Worm (Caenorhabditis elegans): ENCODE measurements around the gene gst-16.

Gene gst-16

DNA sequence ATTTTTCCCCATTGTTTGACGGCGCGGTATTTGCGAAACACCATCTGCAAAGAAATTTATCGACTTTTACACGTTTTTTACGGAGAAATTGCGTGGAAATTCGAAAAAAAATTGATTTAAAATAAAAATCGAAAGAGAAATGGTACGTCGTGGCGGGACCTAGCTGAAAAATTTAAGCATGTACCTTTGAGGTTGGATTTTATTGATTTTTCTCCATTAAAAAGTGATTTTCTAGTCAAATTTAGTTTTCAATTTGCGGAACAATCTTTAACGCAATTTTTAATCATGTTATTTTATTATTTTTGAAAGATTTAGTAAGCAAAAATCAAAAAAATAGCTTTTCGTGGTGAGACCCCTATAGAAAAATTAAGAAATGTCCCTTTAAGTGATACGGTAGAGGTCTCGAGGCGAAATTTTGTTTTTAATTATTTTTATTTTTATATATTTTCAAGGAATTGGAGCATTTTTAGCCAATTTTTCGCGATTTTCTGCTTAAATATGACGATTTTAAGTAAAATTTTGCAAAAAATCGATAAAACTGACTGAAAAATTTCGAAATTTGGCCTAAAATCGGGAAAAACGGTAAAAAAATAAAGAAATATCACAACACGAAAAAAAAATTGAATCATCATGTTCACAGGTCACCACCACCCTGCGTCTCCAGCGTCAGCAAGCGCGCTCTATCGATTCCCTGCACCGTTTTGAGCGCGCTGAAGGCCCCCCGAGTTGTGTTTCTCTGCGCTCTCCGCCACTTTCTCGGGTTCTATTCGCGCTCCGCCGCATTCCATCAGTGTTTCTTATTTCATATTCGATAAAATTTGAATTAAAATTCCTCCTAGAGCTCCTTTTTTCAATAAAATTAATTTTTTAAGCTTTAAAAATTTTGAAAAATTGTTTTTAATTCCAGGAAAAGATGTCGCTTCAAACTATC, 49.0 kb downstream of the gst-16 start, which contains the start of the genes mrpl-37 and lin-38:
Gene mrpl-37, minus strand, starts transcription at position 51 of the 931 bp plus-strand sequence.
Gene lin-38, plus strand, starts transcription at position 908 of the 931 bp plus-strand sequence.
- no peak for TF ChIP-seq sox-4 (tag; optimal IDR thresholded peaks at IDR 0.05)
- no peak for TF ChIP-seq Y116A8C.19 (tag; optimal IDR thresholded peaks at IDR 0.05; ENCODE audit: borderline replicate concordance)
- no peak for TF ChIP-seq nhr-76 (tag; optimal IDR thresholded peaks at IDR 0.05)
- no peak for TF ChIP-seq zag-1 (tag; optimal IDR thresholded peaks at IDR 0.05)
- peak in 1 of 2 experiments; percentile 49 for TF ChIP-seq mdl-1 (tag; optimal IDR thresholded peaks at IDR 0.05)
- peak; percentile 41 for TF ChIP-seq nhr-85 (tag)
- TF ChIP-seq fkh-8 (tag; optimal IDR thresholded peaks at IDR 0.05): peak; percentile 75
- TF ChIP-seq nhr-19 (GFP tag; conservative IDR thresholded peaks at IDR 0.05): peak; percentile 53
- TF ChIP-seq elt-3 (tag; optimal IDR thresholded peaks at IDR 0.05): peak in 1 of 6 experiments; percentile 27
- TF ChIP-seq tbx-2 (tag; optimal IDR thresholded peaks at IDR 0.05): peak; percentile 54
- TF ChIP-seq C16A3.4 (tag; optimal IDR thresholded peaks at IDR 0.05): peak; percentile 78
- TF ChIP-seq tlp-1 (tag; optimal IDR thresholded peaks at IDR 0.05): no peak
- no peak for TF ChIP-seq swsn-7 (tag; optimal IDR thresholded peaks at IDR 0.05)
- TF ChIP-seq rnt-1 (tag; optimal IDR thresholded peaks at IDR 0.05): no peak
- TF ChIP-seq jun-1 (tag; optimal IDR thresholded peaks at IDR 0.05): peak; percentile 28
- no peak for TF ChIP-seq hpl-2 (GFP tag; optimal IDR thresholded peaks at IDR 0.05)
- TF ChIP-seq lsy-2 (tag; optimal IDR thresholded peaks at IDR 0.05): peak; percentile 60 to 85
- TF ChIP-seq ces-1 (GFP tag; optimal IDR thresholded peaks at IDR 0.05): no peak
- TF ChIP-seq F16B12.6 (tag; optimal IDR thresholded peaks at IDR 0.05): peak; percentile 63
- no peak for TF ChIP-seq nhr-237 (tag; optimal IDR thresholded peaks at IDR 0.05)
- TF ChIP-seq skn-1 (tag; optimal IDR thresholded peaks at IDR 0.05): peak; percentile 84
- no peak for TF ChIP-seq zip-4 (GFP tag; optimal IDR thresholded peaks at IDR 0.05)
- TF ChIP-seq alr-1 (tag; optimal IDR thresholded peaks at IDR 0.05; ENCODE audit: borderline replicate concordance): no peak
- no peak for TF ChIP-seq lir-3 (tag; optimal IDR thresholded peaks at IDR 0.05; ENCODE audit: poor library complexity)
- peak; percentile 75 to 87 for TF ChIP-seq efl-1 (optimal IDR thresholded peaks at IDR 0.05)
- peak; percentile 75 to 95 for TF ChIP-seq efl-1 (GFP tag; optimal IDR thresholded peaks at IDR 0.05 in 1 of 2)
- no peak for TF ChIP-seq efl-3 (GFP tag; optimal IDR thresholded peaks at IDR 0.05)
- TF ChIP-seq ceh-88 (GFP tag; IDR thresholded peaks at IDR 0.05): peak; percentile 38; the same call in 1 of the 2 replicates
- TF ChIP-seq ztf-4 (tag; optimal IDR thresholded peaks at IDR 0.05): no peak
- no peak for TF ChIP-seq unc-86 (tag; optimal IDR thresholded peaks at IDR 0.05)
- no peak for TF ChIP-seq grh-1 (GFP tag; IDR thresholded peaks at IDR 0.05)
- no peak for TF ChIP-seq sup-37 (GFP tag; optimal IDR thresholded peaks at IDR 0.05)
- TF ChIP-seq egl-13 (tag; optimal IDR thresholded peaks at IDR 0.05): peak; percentile 35
- TF ChIP-seq nhr-12 (tag; optimal IDR thresholded peaks at IDR 0.05): no peak
- peak; percentile 80 to 83 for TF ChIP-seq lin-35 (GFP tag; optimal IDR thresholded peaks at IDR 0.05)
- TF ChIP-seq fos-1 (tag; optimal IDR thresholded peaks at IDR 0.05): no peak
- TF ChIP-seq irx-1 (tag; optimal IDR thresholded peaks at IDR 0.05): no peak
- no peak for TF ChIP-seq ceh-8 (GFP tag; optimal IDR thresholded peaks at IDR 0.05)
- no peak for TF ChIP-seq ztf-11 (tag; optimal IDR thresholded peaks at IDR 0.05)
- no peak for TF ChIP-seq aha-1 (tag; optimal IDR thresholded peaks at IDR 0.05)
- no peak for TF ChIP-seq ama-1 (optimal IDR thresholded peaks at IDR 0.05)
- TF ChIP-seq ceh-90 (tag; optimal IDR thresholded peaks at IDR 0.05): no peak
- TF ChIP-seq mef-2 (tag; optimal IDR thresholded peaks at IDR 0.05): no peak
- TF ChIP-seq hlh-17 (GFP tag; optimal IDR thresholded peaks at IDR 0.05; ENCODE audit: borderline replicate concordance): no peak
- no peak; the same call in 1 of the 2 replicates for TF ChIP-seq unc-98 (GFP tag; IDR thresholded peaks at IDR 0.05)
- TF ChIP-seq dpl-1 (GFP tag; optimal IDR thresholded peaks at IDR 0.05): peak; percentile 58 to 77 (median 69)
- TF ChIP-seq nhr-11 (tag; optimal IDR thresholded peaks at IDR 0.05): no peak
- peak; percentile 78 for TF ChIP-seq snu-23 (GFP tag; optimal IDR thresholded peaks at IDR 0.05)
- no peak for TF ChIP-seq vab-15 (tag; optimal IDR thresholded peaks at IDR 0.05)
- TF ChIP-seq sptf-1 (tag; optimal IDR thresholded peaks at IDR 0.05): no peak
- TF ChIP-seq mep-1 (tag; optimal IDR thresholded peaks at IDR 0.05): peak; percentile 56
- TF ChIP-seq xbp-1 (tag; optimal IDR thresholded peaks at IDR 0.05): peak; percentile 54

Measured in whole organism, L1 larva.